Worm (Caenorhabditis elegans): ENCODE results near the gene R04D3.4.

The R04D3.4 gene

DNA sequence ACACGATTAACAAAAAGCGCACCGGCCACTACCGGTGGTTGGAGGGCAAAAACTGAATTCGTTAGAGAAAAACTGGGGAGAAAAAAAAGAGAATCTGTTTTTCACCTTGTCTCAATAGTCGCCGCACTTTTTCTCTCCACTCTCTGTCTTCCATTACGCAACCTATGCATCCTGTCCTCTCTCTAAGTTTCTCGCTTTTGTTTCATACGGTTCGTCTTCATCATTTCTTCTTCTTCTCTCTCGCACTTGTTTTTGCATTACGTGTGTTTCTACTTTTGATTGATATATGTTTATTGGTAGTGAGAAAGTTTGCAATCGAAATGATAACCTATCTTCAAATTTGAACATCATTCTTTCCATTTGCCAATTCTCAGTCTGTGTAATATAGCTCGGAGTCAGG lies 32.0 kb upstream of the R04D3.4 start (continued):
- TF ChIP-seq grh-1 (GFP tag; IDR thresholded peaks at IDR 0.05) (0 out of 2 replicates have a peak, but pooled peaks have one; percentile 14), fkh-4 (tag; optimal IDR thresholded peaks at IDR 0.05; ENCODE audit: borderline replicate concordance) (no peak), swsn-7 (tag; optimal IDR thresholded peaks at IDR 0.05) (peak; percentile 42)

DNA sequence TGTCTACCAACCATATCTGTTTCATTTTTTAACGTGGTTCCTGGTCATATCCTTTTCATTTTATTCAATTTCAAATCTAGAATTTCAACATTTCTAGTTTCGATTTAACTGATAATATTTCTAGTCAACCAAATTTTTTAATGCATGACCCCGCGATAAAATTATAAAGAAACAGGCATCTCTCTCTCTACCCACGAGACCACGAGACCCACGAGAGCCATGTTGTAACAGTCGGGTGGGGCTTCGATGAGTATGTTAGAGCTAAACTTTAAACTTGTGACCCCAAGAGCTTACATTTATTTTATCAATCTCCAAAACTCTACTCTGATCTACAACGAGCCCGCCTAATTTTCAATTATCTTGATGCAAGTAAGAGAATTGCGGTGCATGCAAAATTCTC lies 29.7 kb upstream of the R04D3.4 start:
- TF ChIP-seq snu-23 (GFP tag; optimal IDR thresholded peaks at IDR 0.05) (peak; percentile 7), Y116A8C.19 (tag; optimal IDR thresholded peaks at IDR 0.05; ENCODE audit: borderline replicate concordance) (no peak), nhr-237 (tag; optimal IDR thresholded peaks at IDR 0.05) (no peak), rnt-1 (tag; optimal IDR thresholded peaks at IDR 0.05) (peak; percentile 47), lin-14 (GFP tag; optimal IDR thresholded peaks at IDR 0.05) (peak; percentile 42), mef-2 (tag; optimal IDR thresholded peaks at IDR 0.05) (no peak), nhr-90 (tag; optimal IDR thresholded peaks at IDR 0.05; ENCODE audit: poor library complexity) (no peak), nhr-20 (tag; optimal IDR thresholded peaks at IDR 0.05) (peak; percentile 31), blmp-1 (tag; optimal IDR thresholded peaks at IDR 0.05) (no peak), snpc-4 (tag; optimal IDR thresholded peaks at IDR 0.05) (no peak), nhr-19 (GFP tag; conservative IDR thresholded peaks at IDR 0.05) (peak; percentile 43), mep-1 (tag; optimal IDR thresholded peaks at IDR 0.05) (no peak), zip-4 (GFP tag; optimal IDR thresholded peaks at IDR 0.05) (no peak), ceh-82 (tag; optimal IDR thresholded peaks at IDR 0.05) (no peak), ceh-63 (GFP tag; optimal IDR thresholded peaks at IDR 0.05) (no peak), mdl-1 (tag; optimal IDR thresholded peaks at IDR 0.05) (peak in 1 of 2 experiments; percentile 27), sptf-1 (tag; optimal IDR thresholded peaks at IDR 0.05) (no peak), ces-1 (GFP tag; optimal IDR thresholded peaks at IDR 0.05) (no peak), efl-3 (GFP tag; optimal IDR thresholded peaks at IDR 0.05) (no peak), isw-1 (GFP tag; IDR thresholded peaks at IDR 0.05) (no peak), dsc-1 (tag; optimal IDR thresholded peaks at IDR 0.05) (peak; percentile 5), unc-130 (tag; optimal IDR thresholded peaks at IDR 0.05) (peak; percentile 58), nhr-71 (tag; optimal IDR thresholded peaks at IDR 0.05) (peak; percentile 54)

DNA sequence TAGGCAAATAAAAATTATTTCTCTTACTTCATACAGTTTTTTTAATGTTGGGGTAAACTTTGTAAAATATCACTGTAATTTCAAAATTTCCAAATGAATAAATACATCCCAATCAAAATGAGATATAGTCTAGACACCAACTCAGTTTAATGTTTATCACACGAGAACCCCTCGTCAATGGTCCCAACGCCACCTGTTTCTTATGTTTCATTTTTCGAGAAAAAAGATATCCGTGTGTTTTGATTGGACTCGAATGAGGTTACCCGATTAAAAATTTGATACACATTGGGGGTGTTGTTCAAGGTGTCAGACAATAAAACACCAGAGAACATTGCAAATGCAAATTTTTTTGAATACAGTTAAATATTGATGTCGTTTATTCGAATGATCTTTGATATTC lies 28.9 kb upstream of the R04D3.4 start:
- no peak for TF ChIP-seq hlh-17 (GFP tag; optimal IDR thresholded peaks at IDR 0.05; ENCODE audit: borderline replicate concordance)
- peak in 1 of 2 experiments; percentile 11 for TF ChIP-seq lsy-2 (tag; optimal IDR thresholded peaks at IDR 0.05)
- TF ChIP-seq nhr-71 (tag; optimal IDR thresholded peaks at IDR 0.05) = peak; percentile 78
- peak; percentile 21; the same call in 1 of the 2 replicates for TF ChIP-seq nhr-19 (GFP tag; conservative IDR thresholded peaks at IDR 0.05)
- no peak for TF ChIP-seq mep-1 (tag; optimal IDR thresholded peaks at IDR 0.05)
- TF ChIP-seq efl-1 (optimal IDR thresholded peaks at IDR 0.05) = no peak
- no peak for TF ChIP-seq efl-1 (GFP tag; optimal IDR thresholded peaks at IDR 0.05 in 1 of 2)
- TF ChIP-seq rnt-1 (tag; optimal IDR thresholded peaks at IDR 0.05) = peak; percentile 63
- TF ChIP-seq dpl-1 (GFP tag; optimal IDR thresholded peaks at IDR 0.05) = no peak
- TF ChIP-seq lin-15B (tag; optimal IDR thresholded peaks at IDR 0.05) = no peak
- peak; percentile 0 for TF ChIP-seq dsc-1 (tag; optimal IDR thresholded peaks at IDR 0.05)
- TF ChIP-seq mab-9 (GFP tag; IDR thresholded peaks at IDR 0.05) = no peak
- TF ChIP-seq mef-2 (tag; optimal IDR thresholded peaks at IDR 0.05) = no peak
- no peak for TF ChIP-seq tbx-2 (tag; optimal IDR thresholded peaks at IDR 0.05)
- TF ChIP-seq snu-23 (GFP tag; optimal IDR thresholded peaks at IDR 0.05) = peak; percentile 31
- peak; percentile 19 for TF ChIP-seq lin-14 (GFP tag; optimal IDR thresholded peaks at IDR 0.05)
- TF ChIP-seq ztf-4 (tag; optimal IDR thresholded peaks at IDR 0.05) = no peak
- TF ChIP-seq fkh-4 (tag; optimal IDR thresholded peaks at IDR 0.05; ENCODE audit: borderline replicate concordance) = no peak
- no peak for TF ChIP-seq swsn-7 (tag; optimal IDR thresholded peaks at IDR 0.05)
- no peak for TF ChIP-seq sox-4 (tag; optimal IDR thresholded peaks at IDR 0.05)
- TF ChIP-seq nhr-47 (tag; optimal IDR thresholded peaks at IDR 0.05) = no peak
- TF ChIP-seq nhr-20 (tag; optimal IDR thresholded peaks at IDR 0.05) = peak; percentile 9

DNA sequence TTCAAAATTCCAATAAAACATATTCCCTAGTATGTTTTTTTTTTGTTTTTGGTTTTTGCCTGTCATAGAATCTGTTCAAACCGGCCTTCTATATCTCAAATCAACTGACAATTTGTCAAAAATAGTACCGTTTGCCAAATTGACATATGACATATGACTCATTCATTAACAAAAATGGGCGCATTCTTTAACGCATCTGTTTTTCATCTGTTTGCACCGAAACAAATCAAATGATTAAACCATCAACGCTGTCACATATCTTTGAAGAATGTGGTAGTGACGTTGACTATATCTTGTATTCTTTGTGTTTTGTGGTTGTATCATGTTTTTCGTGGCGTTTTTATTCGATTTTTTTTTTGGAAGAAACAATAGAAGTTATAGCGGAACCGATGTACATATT lies 26.5 kb upstream of the R04D3.4 start:
- TF ChIP-seq rnt-1 (tag; optimal IDR thresholded peaks at IDR 0.05) = no peak
- peak in 1 of 2 experiments; percentile 5 for TF ChIP-seq mdl-1 (tag; optimal IDR thresholded peaks at IDR 0.05)
- no peak for TF ChIP-seq nhr-11 (tag; optimal IDR thresholded peaks at IDR 0.05)
- no peak for TF ChIP-seq pax-3 (tag; optimal IDR thresholded peaks at IDR 0.05)
- TF ChIP-seq skn-1 (tag; optimal IDR thresholded peaks at IDR 0.05) = no peak
- no peak for TF ChIP-seq ces-1 (GFP tag; optimal IDR thresholded peaks at IDR 0.05)
- TF ChIP-seq ets-5 (GFP tag; IDR thresholded peaks at IDR 0.05) = no peak
- TF ChIP-seq ama-1 (optimal IDR thresholded peaks at IDR 0.05) = no peak
- no peak for TF ChIP-seq tlp-1 (tag; optimal IDR thresholded peaks at IDR 0.05)
- TF ChIP-seq nhr-71 (tag; optimal IDR thresholded peaks at IDR 0.05) = peak; percentile 75
- TF ChIP-seq hlh-4 (tag; optimal IDR thresholded peaks at IDR 0.05) = no peak
- peak; percentile 28 for TF ChIP-seq unc-130 (tag; optimal IDR thresholded peaks at IDR 0.05)
- no peak for TF ChIP-seq zip-4 (GFP tag; optimal IDR thresholded peaks at IDR 0.05)
- no peak for TF ChIP-seq snpc-4 (tag; optimal IDR thresholded peaks at IDR 0.05)
- TF ChIP-seq aha-1 (tag; optimal IDR thresholded peaks at IDR 0.05) = no peak
- no peak for TF ChIP-seq lir-3 (tag; optimal IDR thresholded peaks at IDR 0.05; ENCODE audit: poor library complexity)
- no peak for TF ChIP-seq fos-1 (tag; optimal IDR thresholded peaks at IDR 0.05)
- no peak for TF ChIP-seq Y116A8C.19 (tag; optimal IDR thresholded peaks at IDR 0.05; ENCODE audit: borderline replicate concordance)

All from whole organism, L1 larva.